Worm (Caenorhabditis elegans): ENCODE data around the gene Y67H2A.10.

DNA sequence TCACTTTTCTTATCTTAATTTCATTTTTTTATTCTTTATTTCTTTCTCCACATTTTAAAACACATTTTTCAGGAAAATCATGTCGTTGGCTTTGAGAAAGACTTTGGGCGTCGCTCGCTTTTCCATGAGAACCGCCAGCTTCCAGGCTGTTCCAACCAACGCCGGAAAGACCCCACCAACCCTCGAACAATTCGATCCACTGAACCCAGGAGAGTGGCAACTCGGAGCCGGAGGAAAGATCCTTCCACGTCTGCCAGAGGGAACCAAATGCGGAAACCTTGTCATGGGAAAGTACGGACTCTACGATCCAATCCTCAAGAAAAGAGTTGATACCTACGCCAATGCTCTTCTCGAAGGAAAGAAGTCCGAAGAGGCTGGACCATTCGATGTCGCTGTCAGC is 10.8 kb upstream of the Y67H2A.10 start, which contains the start of gene kdp-1:
- no peak for TF ChIP-seq pha-4 (tag; optimal IDR thresholded peaks at IDR 0.05)
- no peak for TF ChIP-seq F57A8.1 (GFP tag; optimal IDR thresholded peaks at IDR 0.05)
- no peak for TF ChIP-seq snpc-4 (GFP tag; optimal IDR thresholded peaks at IDR 0.05)
- TF ChIP-seq snpc-4 (tag; optimal IDR thresholded peaks at IDR 0.05) = peak in 1 of 4 experiments; percentile 45
- peak; percentile 51 for TF ChIP-seq zim-3 (tag; optimal IDR thresholded peaks at IDR 0.05)
- no peak for TF ChIP-seq cebp-2 (GFP tag; IDR thresholded peaks at IDR 0.05)
- no peak for TF ChIP-seq unc-62 (GFP tag; optimal IDR thresholded peaks at IDR 0.05)
- no peak for TF ChIP-seq B0261.1 (tag; optimal IDR thresholded peaks at IDR 0.05)
- no peak for TF ChIP-seq tbp1 (GFP tag; optimal IDR thresholded peaks at IDR 0.05)
- no peak for TF ChIP-seq xnd-1 (tag; optimal IDR thresholded peaks at IDR 0.05)
- TF ChIP-seq ztf-3 (GFP tag; optimal IDR thresholded peaks at IDR 0.05) = no peak
- no peak for TF ChIP-seq bed-2 (GFP tag; IDR thresholded peaks at IDR 0.05)
- TF ChIP-seq mes-4 (tag; optimal IDR thresholded peaks at IDR 0.05) = no peak
- TF ChIP-seq cebp-1 (GFP tag; IDR thresholded peaks at IDR 0.05) = no peak
- TF ChIP-seq cebp-1 (tag; optimal IDR thresholded peaks at IDR 0.05) = no peak

Measured in whole organism, young adult.